Worm (Caenorhabditis elegans) whole organism, L3 larva: ENCODE results near the gene F17A2.13.

Source experiments
- ceh-28 ChIP-seq: fragments of 150-350 bp; optimal IDR thresholded peaks from 2 replicates; lab custom pipeline; 2014; ENCODE audit warnings: missing biosample characterization, missing genetic modification reagents, missing genetic modification characterization
- egl-27 ChIP-seq: sonication (generic microtip); optimal IDR thresholded peaks from 4 replicates; lab custom pipeline; 2017; ENCODE audit warnings: missing biosample characterization, missing genetic modification reagents, missing genetic modification characterization
- egl-5 ChIP-seq: fragments of 150-350 bp; optimal IDR thresholded peaks from 2 replicates; lab custom pipeline; 2017; ENCODE audit warnings: missing biosample characterization, missing genetic modification reagents, missing genetic modification characterization, inconsistent platforms
- elt-1 ChIP-seq: fragments of 150-350 bp; optimal IDR thresholded peaks from 2 replicates; lab custom pipeline; 2014; ENCODE audit warnings: missing biosample characterization, missing genetic modification characterization
- fkh-10 ChIP-seq: sonication (generic microtip); optimal IDR thresholded peaks from 2 replicates; lab custom pipeline; 2017; ENCODE audit warnings: missing biosample characterization, missing genetic modification reagents, missing genetic modification characterization
- lin-15B ChIP-seq: fragments of 150-350 bp; optimal IDR thresholded peaks from 2 replicates; lab custom pipeline; 2014; ENCODE audit warnings: missing biosample characterization, missing genetic modification characterization
- lin-39 ChIP-seq: fragments of 150-350 bp; optimal IDR thresholded peaks from 2 replicates; lab custom pipeline; 2018; ENCODE audit warnings: missing biosample characterization, missing genetic modification reagents, missing genetic modification characterization
- nfya-1 ChIP-seq: sonication (generic microtip); optimal IDR thresholded peaks from 2 replicates; lab custom pipeline; 2017; ENCODE audit warnings: missing genetic modification characterization, mild to moderate bottlenecking, missing compliant biosample characterization, antibody characterized with exemption, moderate library complexity; ENCODE audit not compliant: insufficient read depth
- nhr-23 ChIP-seq: fragments of 150-350 bp; optimal IDR thresholded peaks from 2 replicates; lab custom pipeline; 2014; ENCODE audit warnings: missing biosample characterization, missing genetic modification reagents, missing genetic modification characterization
- nhr-77 ChIP-seq: fragments of 150-350 bp; optimal IDR thresholded peaks from 2 replicates; lab custom pipeline; 2014; ENCODE audit warnings: missing biosample characterization, missing genetic modification characterization
- pha-4 ChIP-seq: fragments of 150-350 bp; optimal IDR thresholded peaks from 2 replicates; lab custom pipeline; 2014; ENCODE audit warnings: missing biosample characterization, missing genetic modification reagents, missing genetic modification characterization
- snpc-4 ChIP-seq: fragments of 150-350 bp; optimal IDR thresholded peaks from 2 replicates; lab custom pipeline; 2014; ENCODE audit warnings: missing biosample characterization, missing genetic modification characterization
- unc-39 ChIP-seq: sonication (generic microtip); optimal IDR thresholded peaks from 4 replicates; lab custom pipeline; 2017; ENCODE audit warnings: missing biosample characterization, missing genetic modification characterization
- ztf-11 ChIP-seq: fragments of 150-350 bp; optimal IDR thresholded peaks from 2 replicates; lab custom pipeline; 2014; ENCODE audit warnings: missing biosample characterization, missing genetic modification characterization

DNA sequence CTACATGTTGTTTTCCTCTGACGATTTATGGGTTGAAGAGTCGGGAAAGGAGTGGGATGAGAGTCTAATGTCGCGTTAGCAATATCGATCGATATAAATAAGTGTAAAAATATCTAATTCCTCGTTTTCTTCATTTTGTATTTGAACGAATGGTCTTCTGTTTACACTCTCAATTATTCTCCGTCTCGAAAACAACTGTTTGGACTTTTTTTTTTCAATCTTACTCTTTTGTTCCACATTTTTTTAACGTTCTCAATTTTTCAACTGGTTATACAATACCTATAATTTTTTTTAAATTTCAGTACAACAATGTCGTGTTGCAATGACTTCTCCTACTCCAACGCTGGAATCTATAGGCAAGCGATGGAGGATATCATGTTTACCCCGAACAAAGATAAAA, at the start of gene F17A2.13:
- no peak for TF ChIP-seq egl-27 (tag; lab: Kevin White, UChicago)
- TF ChIP-seq pha-4 (tag; lab: Kevin White, UChicago) = no peak
- no peak for TF ChIP-seq ceh-28 (tag; lab: Kevin White, UChicago)
- TF ChIP-seq elt-1 = no peak
- TF ChIP-seq lin-39 = no peak
- TF ChIP-seq unc-39 (tag; lab: Kevin White, UChicago) = no peak
- TF ChIP-seq nhr-77 (tag; lab: Kevin White, UChicago) = no peak
- no peak for TF ChIP-seq fkh-10 (GFP tag; lab: Kevin White, UChicago)
- TF ChIP-seq lin-15B (tag; lab: Kevin White, UChicago) = no peak
- TF ChIP-seq nhr-23 (tag; lab: Kevin White, UChicago) = no peak
- no peak for TF ChIP-seq nfya-1 (tag; lab: Kevin White, UChicago)
- no peak for TF ChIP-seq snpc-4 (tag; lab: Kevin White, UChicago)
- TF ChIP-seq egl-5 = no peak
- TF ChIP-seq ztf-11 = no peak
